Fruit fly (Drosophila melanogaster) whole organism, adult: ENCODE measurements around the gene ND-B22.

Experiments used
- CG14711 ChIP-seq: fragments of 200-800 bp; sonication (Bioruptor generic); optimal IDR thresholded peaks from 2 replicates; lab custom pipeline; 2018; ENCODE audit warnings: missing biosample characterization, mild to moderate bottlenecking, missing genetic modification characterization, moderate library complexity
- CG33017 ChIP-seq: fragments of 200-800 bp; sonication (Bioruptor generic); optimal IDR thresholded peaks from 2 replicates; lab custom pipeline; 2018; ENCODE audit warnings: missing biosample characterization, mild to moderate bottlenecking, missing genetic modification characterization, moderate library complexity
- CG5204 ChIP-seq: fragments of 200-800 bp; sonication (Bioruptor generic); optimal IDR thresholded peaks from 2 replicates; lab custom pipeline; 2016; ENCODE audit warnings: missing biosample characterization, missing genetic modification characterization
- CG7045 ChIP-seq: fragments of 200-800 bp; sonication (Bioruptor generic); optimal IDR thresholded peaks from 2 replicates; lab custom pipeline; 2017; ENCODE audit warnings: missing biosample characterization, mild to moderate bottlenecking, missing genetic modification characterization
- Crg-1 ChIP-seq: fragments of 200-800 bp; sonication (Bioruptor generic); optimal IDR thresholded peaks from 2 replicates; lab custom pipeline; 2016; ENCODE audit warnings: missing biosample characterization, missing genetic modification characterization
- Mnt ChIP-seq: fragments of 200-800 bp; sonication (Bioruptor generic); optimal IDR thresholded peaks from 2 replicates; lab custom pipeline; 2016; ENCODE audit warnings: missing biosample characterization, mild to moderate bottlenecking, missing genetic modification characterization
- bab1 ChIP-seq: fragments of 200-800 bp; sonication (Bioruptor generic); optimal IDR thresholded peaks from 3 replicates; lab custom pipeline; 2019; ENCODE audit warnings: missing biosample characterization, mild to moderate bottlenecking, missing genetic modification characterization, moderate library complexity
- kay ChIP-seq: fragments of 200-800 bp; sonication (Bioruptor generic); peaks from one replicate; lab custom pipeline; 2016; ENCODE audit warnings: missing biosample characterization, missing genetic modification characterization, borderline replicate concordance
- ovo ChIP-seq: fragments of 200-800 bp; sonication (Bioruptor generic); optimal IDR thresholded peaks from 2 replicates; lab custom pipeline; 2016; ENCODE audit warnings: missing biosample characterization, missing genetic modification characterization

- TF ChIP-seq CG5204 (GFP tag; lab: Kevin White, UChicago): no peak
- peak; percentile 44 for TF ChIP-seq CG7045 (GFP tag; lab: Kevin White, UChicago)
- peak; percentile 11 for TF ChIP-seq ovo (GFP tag; lab: Kevin White, UChicago)
- TF ChIP-seq CG33017: peak; percentile 25
- TF ChIP-seq Crg-1: peak; percentile 50
- TF ChIP-seq kay (GFP tag; lab: Kevin White, UChicago): no peak
- TF ChIP-seq Mnt (GFP tag; lab: Kevin White, UChicago): peak; percentile 41
- peak; percentile 97 for TF ChIP-seq bab1 (GFP tag; lab: Kevin White, UChicago)
- peak; percentile 46 for TF ChIP-seq CG14711
Observed at dm6 chr2L:13398614-13399161, 27.8 kb upstream of the ND-B22 start, which contains the start of the genes CG10859 and CG7110.
